Worm (Caenorhabditis elegans) whole organism, L4/young adult: ENCODE measurements around the gene T14G12.12.

Source experiments
- W03F9.2 ChIP-seq: fragments of 150-350 bp; optimal IDR thresholded peaks from 2 replicates; lab custom pipeline; 2014; ENCODE audit warnings: missing biosample characterization, missing genetic modification characterization
- dao-5 ChIP-seq: sonication (generic microtip); optimal IDR thresholded peaks from 2 replicates; lab custom pipeline; 2016; ENCODE audit warnings: missing genotype, missing genetic modification characterization, moderate library complexity, missing compliant biosample characterization
- him-1 ChIP-seq: sonication (generic microtip); optimal IDR thresholded peaks from 2 replicates; lab custom pipeline; 2016; ENCODE audit warnings: missing genotype, missing genetic modification reagents, missing genetic modification characterization, missing compliant biosample characterization

- no peak for TF ChIP-seq him-1 (tag; lab: Kevin White, UChicago)
- no peak for TF ChIP-seq dao-5 (tag; lab: Kevin White, UChicago)
- no peak for TF ChIP-seq W03F9.2 (tag; lab: Kevin White, UChicago)
Measured at ce11 chrX:3758399-3758798, at the start of gene T14G12.12.
